Worm (Caenorhabditis elegans) whole organism, L2 larva: ENCODE results near the gene git-1.

ENCODE experiments used
- C34F6.9 ChIP-seq: fragments of 150-350 bp; optimal IDR thresholded peaks from 2 replicates; lab custom pipeline; 2014; ENCODE audit warnings: missing biosample characterization, missing genetic modification characterization
- F13H6.1 ChIP-seq: sonication (generic microtip); optimal IDR thresholded peaks from 2 replicates; lab custom pipeline; 2016; ENCODE audit warnings: missing genetic modification characterization, missing compliant biosample characterization
- R02D3.7 ChIP-seq: fragments of 150-350 bp; optimal IDR thresholded peaks from 2 replicates; lab custom pipeline; 2014; ENCODE audit warnings: missing biosample characterization, missing genetic modification characterization
- Y55F3AM.14 ChIP-seq: fragments of 200-800 bp; sonication (Bioruptor generic); optimal IDR thresholded peaks from 2 replicates; lab custom pipeline; 2018; ENCODE audit warnings: mild to moderate bottlenecking, missing genetic modification characterization, missing compliant biosample characterization
- ZK546.5 ChIP-seq: sonication (generic microtip); optimal IDR thresholded peaks from 2 replicates; lab custom pipeline; 2017; ENCODE audit warnings: missing biosample characterization, missing genetic modification characterization
- alr-1 ChIP-seq: fragments of 150-350 bp; optimal IDR thresholded peaks from 2 replicates; lab custom pipeline; 2014; ENCODE audit warnings: missing biosample characterization, missing genetic modification characterization
- aly-2 ChIP-seq: fragments of 150-350 bp; optimal IDR thresholded peaks from 2 replicates; lab custom pipeline; 2014; ENCODE audit warnings: missing biosample characterization, missing genetic modification characterization
- ama-1 ChIP-seq: fragments of 150-350 bp; optimal IDR thresholded peaks from 2 replicates; lab custom pipeline; 2018; ENCODE audit warnings: inconsistent platforms
- blmp-1 ChIP-seq: sonication (generic microtip); optimal IDR thresholded peaks from 2 replicates; lab custom pipeline; 2017; ENCODE audit warnings: missing genetic modification characterization, mild to moderate bottlenecking, missing compliant biosample characterization, antibody characterized with exemption, moderate library complexity; ENCODE audit not compliant: insufficient read depth
- ceh-16 ChIP-seq: fragments of 150-350 bp; optimal IDR thresholded peaks from 2 replicates; lab custom pipeline; 2014; ENCODE audit warnings: missing biosample characterization, missing genetic modification characterization
- ceh-82 ChIP-seq: fragments of 150-350 bp; optimal IDR thresholded peaks from 2 replicates; lab custom pipeline; 2014; ENCODE audit warnings: missing biosample characterization, missing genetic modification characterization
- crh-2 ChIP-seq: sonication (generic microtip); optimal IDR thresholded peaks from 2 replicates; lab custom pipeline; 2017; ENCODE audit warnings: missing biosample characterization, missing genetic modification characterization
- egl-27 ChIP-seq: sonication (generic microtip); optimal IDR thresholded peaks from 3 replicates; lab custom pipeline; 2017; ENCODE audit warnings: missing biosample characterization, missing genetic modification reagents, missing genetic modification characterization
- elt-1 ChIP-seq: fragments of 150-350 bp; optimal IDR thresholded peaks from 2 replicates; lab custom pipeline; 2014; ENCODE audit warnings: missing biosample characterization, missing genetic modification characterization
- elt-3 ChIP-seq: sonication (generic microtip); optimal IDR thresholded peaks from 2 replicates; lab custom pipeline; 2017; ENCODE audit warnings: missing biosample characterization, missing genetic modification characterization
- fos-1 ChIP-seq: fragments of 150-350 bp; optimal IDR thresholded peaks from 2 replicates; lab custom pipeline; 2014; ENCODE audit warnings: missing biosample characterization, missing genetic modification characterization
- gmeb-1 ChIP-seq: fragments of 150-350 bp; optimal IDR thresholded peaks from 2 replicates; lab custom pipeline; 2014; ENCODE audit warnings: missing biosample characterization, missing genetic modification characterization
- lin-11 ChIP-seq: fragments of 150-350 bp; sonication (generic microtip); optimal IDR thresholded peaks from 2 replicates; lab custom pipeline; 2014; ENCODE audit warnings: missing biosample characterization, missing genetic modification characterization, inconsistent platforms, mixed read lengths
- lin-13 ChIP-seq: fragments of 150-350 bp; optimal IDR thresholded peaks from 2 replicates; lab custom pipeline; 2014; ENCODE audit warnings: missing biosample characterization, missing genetic modification reagents, missing genetic modification characterization
- lin-39 ChIP-seq: fragments of 150-350 bp; optimal IDR thresholded peaks from 2 replicates; lab custom pipeline; 2014; ENCODE audit warnings: missing biosample characterization, missing genetic modification reagents, missing genetic modification characterization
- mab-5 ChIP-seq: fragments of 150-350 bp; optimal IDR thresholded peaks from 2 replicates; lab custom pipeline; 2014; ENCODE audit warnings: missing biosample characterization, missing genetic modification characterization
- mbf-1 ChIP-seq: sonication (generic microtip); optimal IDR thresholded peaks from 2 replicates; lab custom pipeline; 2017; ENCODE audit warnings: missing biosample characterization, missing genetic modification characterization
- mdl-1 ChIP-seq, 2 experiments: fragments of 150-350 bp in 1 of 2; sonication (generic microtip) in 1 of 2; optimal IDR thresholded peaks; 2 replicates each; lab custom pipeline; 2017; ENCODE audit warnings: missing biosample characterization in 2 of 2, missing genetic modification characterization in 2 of 2
- nhr-10 ChIP-seq: sonication (generic microtip); optimal IDR thresholded peaks from 2 replicates; lab custom pipeline; 2017; ENCODE audit warnings: missing biosample characterization, missing genetic modification characterization
- nhr-11 ChIP-seq: fragments of 150-350 bp; optimal IDR thresholded peaks from 2 replicates; lab custom pipeline; 2014; ENCODE audit warnings: missing biosample characterization, missing genetic modification characterization
- nhr-12 ChIP-seq: fragments of 150-350 bp; optimal IDR thresholded peaks from 2 replicates; lab custom pipeline; 2014; ENCODE audit warnings: missing biosample characterization, missing genetic modification characterization
- nhr-129 ChIP-seq: fragments of 150-350 bp; optimal IDR thresholded peaks from 2 replicates; lab custom pipeline; 2014; ENCODE audit warnings: missing biosample characterization, missing genetic modification characterization
- nhr-23 ChIP-seq: fragments of 150-350 bp; optimal IDR thresholded peaks from 2 replicates; lab custom pipeline; 2014; ENCODE audit warnings: missing biosample characterization, missing genetic modification reagents, missing genetic modification characterization
- nhr-237 ChIP-seq: fragments of 150-350 bp; optimal IDR thresholded peaks from 2 replicates; lab custom pipeline; 2014; ENCODE audit warnings: missing biosample characterization, missing genetic modification characterization
- nhr-25 ChIP-seq: fragments of 150-350 bp; sonication (generic microtip); optimal IDR thresholded peaks from 3 replicates; lab custom pipeline; 2014; ENCODE audit warnings: missing biosample characterization, missing genetic modification characterization
- nhr-6 ChIP-seq: fragments of 150-350 bp; optimal IDR thresholded peaks from 2 replicates; lab custom pipeline; 2014; ENCODE audit warnings: missing biosample characterization, missing genetic modification characterization
- nhr-77 ChIP-seq: fragments of 150-350 bp; optimal IDR thresholded peaks from 2 replicates; lab custom pipeline; 2014; ENCODE audit warnings: missing biosample characterization, missing genetic modification characterization
- peb-1 ChIP-seq: fragments of 150-350 bp; optimal IDR thresholded peaks from 2 replicates; lab custom pipeline; 2014; ENCODE audit warnings: missing biosample characterization, missing genetic modification characterization
- sem-4 ChIP-seq: fragments of 150-350 bp; optimal IDR thresholded peaks from 2 replicates; lab custom pipeline; 2014; ENCODE audit warnings: missing biosample characterization, missing genetic modification reagents, missing genetic modification characterization
- skn-1 ChIP-seq: sonication (generic microtip); optimal IDR thresholded peaks from 2 replicates; lab custom pipeline; 2017; ENCODE audit warnings: missing biosample characterization, missing genetic modification characterization
- sma-3 ChIP-seq: sonication (generic microtip); optimal IDR thresholded peaks from 2 replicates; lab custom pipeline; 2016; ENCODE audit warnings: missing genetic modification reagents, missing genetic modification characterization, missing compliant biosample characterization
- sma-9 ChIP-seq, 2 experiments: fragments of 150-350 bp in 1 of 2; sonication (generic microtip) in 1 of 2; optimal IDR thresholded peaks; 2 replicates each; lab custom pipeline; 2014 to 2016; ENCODE audit warnings: missing genetic modification characterization in 2 of 2, mild to moderate bottlenecking in 1 of 2, missing biosample characterization in 1 of 2, missing compliant biosample characterization in 1 of 2, missing genetic modification reagents in 1 of 2, moderate library complexity in 1 of 2
- snpc-4 ChIP-seq: fragments of 150-350 bp; optimal IDR thresholded peaks from 2 replicates; lab custom pipeline; 2014; ENCODE audit warnings: missing biosample characterization, missing genetic modification characterization
- unc-39 ChIP-seq: fragments of 150-350 bp; optimal IDR thresholded peaks from 2 replicates; lab custom pipeline; 2014; ENCODE audit warnings: missing biosample characterization, missing genetic modification characterization
- unc-55 ChIP-seq: fragments of 150-350 bp; sonication (generic microtip); optimal IDR thresholded peaks from 3 replicates; lab custom pipeline; 2014; ENCODE audit warnings: missing biosample characterization, missing genetic modification reagents, missing genetic modification characterization
- unc-62 ChIP-seq: fragments of 150-350 bp; optimal IDR thresholded peaks from 2 replicates; lab custom pipeline; 2014; ENCODE audit warnings: missing biosample characterization, missing genetic modification reagents, missing genetic modification characterization
- zag-1 ChIP-seq: fragments of 150-350 bp; optimal IDR thresholded peaks from 2 replicates; lab custom pipeline; 2014; ENCODE audit warnings: missing biosample characterization, missing genetic modification characterization
- ztf-1 ChIP-seq: fragments of 200-800 bp; sonication (Bioruptor generic); conservative IDR thresholded peaks from 2 replicates; pipeline ENCODE4 v1.3.6; 2022; ENCODE audit warnings: missing genetic modification characterization, missing compliant biosample characterization
- ztf-11 ChIP-seq: sonication (generic microtip); optimal IDR thresholded peaks from 2 replicates; lab custom pipeline; 2017; ENCODE audit warnings: missing biosample characterization, missing genetic modification characterization
- ztf-4 ChIP-seq: fragments of 150-350 bp; optimal IDR thresholded peaks from 2 replicates; lab custom pipeline; 2014; ENCODE audit warnings: missing biosample characterization, missing genetic modification characterization

git-1 gene

ce11 chrX:10545716-10546115 is 21.0 kb downstream of the git-1 start, which contains the start of gene F59F5.5:
F59F5.5 (plus strand) TSS chrX:10546016.
- TF ChIP-seq C34F6.9 (tag; lab: Kevin White, UChicago) = no peak
- no peak for TF ChIP-seq sem-4
- TF ChIP-seq nhr-10 (tag; lab: Kevin White, UChicago) = no peak
- TF ChIP-seq lin-13 (GFP tag; lab: Kevin White, UChicago) = no peak
- TF ChIP-seq ZK546.5 (tag; lab: Kevin White, UChicago) = no peak
- no peak for TF ChIP-seq nhr-129 (tag; lab: Kevin White, UChicago)
- no peak for TF ChIP-seq nhr-25 (tag; lab: Kevin White, UChicago)
- no peak for TF ChIP-seq nhr-11 (tag; lab: Kevin White, UChicago)
- no peak for TF ChIP-seq nhr-23 (tag; lab: Kevin White, UChicago)
- TF ChIP-seq ztf-4 = no peak
- no peak for TF ChIP-seq ceh-16 (tag; lab: Kevin White, UChicago)
- no peak for TF ChIP-seq snpc-4 (tag; lab: Kevin White, UChicago)
- TF ChIP-seq ztf-11 (tag; lab: Kevin White, UChicago) = no peak
- TF ChIP-seq, all 48 proteins: peak for 0

ce11 chrX:10553048-10553447 is 28.4 kb downstream of the git-1 start:
- TF ChIP-seq sem-4 (no peak), ceh-82 (no peak), ztf-1 (GFP tag; lab: Robert Waterston, UW) (no peak), alr-1 (tag; lab: Kevin White, UChicago) (no peak), nhr-6 (tag; lab: Kevin White, UChicago) (no peak), unc-62 (no peak), mdl-1 (tag; optimal IDR thresholded peaks at IDR 0.05; lab: Kevin White, UChicago) (no peak), nhr-12 (tag; lab: Kevin White, UChicago) (no peak)

ce11 chrX:10555189-10555964 is 30.7 kb downstream of the git-1 start, which contains the start of gene syd-2:
syd-2 (minus strand) TSS chrX:10555239.
- TF ChIP-seq mdl-1 (tag; optimal IDR thresholded peaks at IDR 0.05; lab: Kevin White, UChicago) (peak; percentile 40 to 75), sma-3 (GFP tag; lab: Kevin White, UChicago) (peak; percentile 33), lin-39 (tag; lab: Kevin White, UChicago) (peak; percentile 81), egl-27 (tag; lab: Kevin White, UChicago) (peak; percentile 65), ZK546.5 (tag; lab: Kevin White, UChicago) (no peak), unc-55 (peak; percentile 44), ceh-16 (tag; lab: Kevin White, UChicago) (peak; percentile 54), nhr-12 (tag; lab: Kevin White, UChicago) (no peak), C34F6.9 (tag; lab: Kevin White, UChicago) (peak; percentile 80), ztf-11 (tag; lab: Kevin White, UChicago) (no peak), zag-1 (peak; percentile 83), nhr-25 (tag; lab: Kevin White, UChicago) (no peak), ztf-1 (GFP tag; lab: Robert Waterston, UW) (no peak), nhr-77 (peak; percentile 20), elt-1 (tag; lab: Kevin White, UChicago) (no peak), nhr-10 (tag; lab: Kevin White, UChicago) (no peak), nhr-23 (tag; lab: Kevin White, UChicago) (no peak), nhr-11 (tag; lab: Kevin White, UChicago) (peak; percentile 51), mbf-1 (tag; lab: Kevin White, UChicago) (no peak), elt-3 (tag; lab: Kevin White, UChicago) (no peak), nhr-129 (tag; lab: Kevin White, UChicago) (peak; percentile 93), snpc-4 (tag; lab: Kevin White, UChicago) (peak; percentile 51), mab-5 (tag; lab: Kevin White, UChicago) (peak; percentile 67), ama-1 (no peak), skn-1 (no peak), F13H6.1 (tag; lab: Kevin White, UChicago) (peak; percentile 96), aly-2 (tag; lab: Kevin White, UChicago) (no peak), gmeb-1 (tag; lab: Kevin White, UChicago) (no peak), nhr-6 (tag; lab: Kevin White, UChicago) (peak; percentile 18), R02D3.7 (tag; lab: Kevin White, UChicago) (no peak), sem-4 (peak; percentile 89), lin-11 (tag; lab: Kevin White, UChicago) (peak; percentile 67), peb-1 (no peak), crh-2 (tag; lab: Kevin White, UChicago) (peak; percentile 74), Y55F3AM.14 (GFP tag; lab: Kevin White, UChicago) (peak; percentile 76), nhr-237 (tag; lab: Kevin White, UChicago) (no peak), lin-13 (GFP tag; lab: Kevin White, UChicago) (peak; percentile 55), ceh-82 (peak; percentile 8), unc-39 (tag; lab: Kevin White, UChicago) (no peak), blmp-1 (tag; lab: Kevin White, UChicago) (peak; percentile 22), ztf-4 (no peak), alr-1 (tag; lab: Kevin White, UChicago) (peak; percentile 98), sma-9 (GFP tag; optimal IDR thresholded peaks at IDR 0.05; lab: Kevin White, UChicago) (peak; percentile 54), sma-9 (tag; optimal IDR thresholded peaks at IDR 0.05; lab: Kevin White, UChicago) (no peak), fos-1 (tag; lab: Kevin White, UChicago) (peak; percentile 65), unc-62 (no peak)
